Worm (Caenorhabditis elegans): ENCODE data around the gene cand-1.

The cand-1 gene

ce11 chrV:16832865-16833264, 30.2 kb downstream of the cand-1 start, which contains the start of gene phy-3:
phy-3 (plus strand) TSS chrV:16833165.
- no peak for TF ChIP-seq him-1 (tag; optimal IDR thresholded peaks at IDR 0.05)
- no peak for TF ChIP-seq dao-5 (tag; optimal IDR thresholded peaks at IDR 0.05)
- no peak for TF ChIP-seq W03F9.2 (tag; optimal IDR thresholded peaks at IDR 0.05)

DNA sequence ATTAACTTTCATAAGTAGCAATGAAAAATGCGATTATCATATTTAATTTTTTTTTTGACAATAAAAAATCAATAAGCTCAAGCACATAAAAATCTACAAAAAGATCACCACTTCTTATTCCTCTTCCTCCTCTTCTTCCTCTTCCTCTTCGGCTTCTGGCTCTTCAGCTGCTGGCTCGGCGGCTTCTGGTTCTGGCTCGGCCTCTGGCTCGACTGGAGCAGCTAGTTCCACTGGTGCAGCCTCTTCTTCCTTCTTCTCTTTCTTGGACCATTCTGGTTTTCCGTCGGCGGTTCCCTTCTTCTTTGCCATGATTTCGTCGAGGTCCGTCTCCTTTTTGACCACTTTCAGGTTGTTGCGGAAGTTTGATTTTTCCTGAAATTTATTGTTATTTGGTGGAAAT, 31.0 kb downstream of the cand-1 start:
- no peak for TF ChIP-seq W03F9.2 (tag; optimal IDR thresholded peaks at IDR 0.05)
- TF ChIP-seq dao-5 (tag; optimal IDR thresholded peaks at IDR 0.05) = no peak
- no peak for TF ChIP-seq him-1 (tag; optimal IDR thresholded peaks at IDR 0.05)

DNA sequence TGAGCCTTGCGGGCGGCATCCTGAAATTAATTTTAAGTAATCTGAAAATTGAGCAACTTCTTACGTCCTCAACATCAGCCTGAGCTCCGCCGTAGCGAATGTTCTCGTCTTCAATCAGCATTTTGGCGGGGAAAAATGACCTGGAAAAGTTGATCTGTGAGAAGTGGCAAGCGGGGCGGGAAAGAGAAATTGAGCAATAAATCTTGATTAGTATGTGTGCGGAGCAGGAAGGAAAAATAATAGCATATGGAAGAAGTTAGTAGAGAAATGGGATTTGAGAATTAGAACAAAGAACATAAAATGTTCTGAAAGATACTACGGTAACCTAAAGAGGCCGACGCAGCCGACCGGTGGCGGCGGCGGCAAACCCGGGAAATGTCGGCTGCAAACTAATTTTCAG, 32.3 kb downstream of the cand-1 start, which contains the start of gene tni-3:
tni-3 (minus strand) TSS at position 140 of the 400 bp plus-strand sequence.
- TF ChIP-seq dao-5 (tag; optimal IDR thresholded peaks at IDR 0.05) = no peak
- no peak for TF ChIP-seq W03F9.2 (tag; optimal IDR thresholded peaks at IDR 0.05)
- TF ChIP-seq him-1 (tag; optimal IDR thresholded peaks at IDR 0.05) = no peak

- no peak for TF ChIP-seq dao-5 (tag; optimal IDR thresholded peaks at IDR 0.05)
- TF ChIP-seq W03F9.2 (tag; optimal IDR thresholded peaks at IDR 0.05) = no peak
- no peak for TF ChIP-seq him-1 (tag; optimal IDR thresholded peaks at IDR 0.05)
These were observed 33.4 kb downstream of the cand-1 start for ce11 chrV:16836100-16836499.

DNA sequence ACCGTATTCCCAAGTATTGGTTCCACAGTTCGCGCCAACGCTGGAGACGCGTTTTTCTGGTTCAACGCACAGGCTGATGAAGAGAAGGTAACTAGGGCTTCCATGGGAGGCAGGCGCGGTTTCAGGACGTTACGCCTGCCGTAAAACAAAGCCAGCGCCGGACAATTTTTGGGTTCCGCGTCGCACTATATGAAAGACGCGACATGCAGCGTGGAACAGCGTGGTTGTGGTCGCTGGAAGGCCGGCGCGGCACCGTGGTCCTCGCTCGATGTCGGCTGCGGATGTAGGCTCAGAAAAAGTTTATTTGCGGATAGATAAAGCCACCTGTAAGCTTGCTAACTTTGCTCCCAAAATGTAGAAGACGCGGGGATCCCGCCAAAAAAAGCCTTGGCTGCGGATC, 35.8 kb downstream of the cand-1 start:
- TF ChIP-seq him-1 (tag; optimal IDR thresholded peaks at IDR 0.05) = no peak
- no peak for TF ChIP-seq W03F9.2 (tag; optimal IDR thresholded peaks at IDR 0.05)
- no peak for TF ChIP-seq dao-5 (tag; optimal IDR thresholded peaks at IDR 0.05)

DNA sequence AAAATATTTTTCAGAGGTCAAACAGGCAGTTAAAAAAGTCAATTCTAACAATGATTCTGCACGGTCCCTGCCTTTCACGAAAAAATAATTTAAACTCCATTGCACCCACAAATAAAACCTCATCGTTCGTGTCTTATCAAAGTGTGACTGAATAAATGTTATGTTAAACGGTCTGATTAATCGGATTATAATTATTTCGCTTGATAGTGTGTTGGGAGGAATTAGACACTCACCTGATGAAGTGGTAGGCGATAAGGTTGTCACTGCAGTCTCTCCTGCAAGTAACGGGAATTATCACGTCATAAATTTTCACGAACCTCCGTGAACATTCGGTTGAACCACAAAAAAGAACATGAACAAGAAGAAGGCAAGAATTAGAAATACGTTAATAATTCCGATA, 37.6 kb downstream of the cand-1 start:
- TF ChIP-seq him-1 (tag; optimal IDR thresholded peaks at IDR 0.05) = no peak
- TF ChIP-seq dao-5 (tag; optimal IDR thresholded peaks at IDR 0.05) = no peak
- TF ChIP-seq W03F9.2 (tag; optimal IDR thresholded peaks at IDR 0.05) = no peak

DNA sequence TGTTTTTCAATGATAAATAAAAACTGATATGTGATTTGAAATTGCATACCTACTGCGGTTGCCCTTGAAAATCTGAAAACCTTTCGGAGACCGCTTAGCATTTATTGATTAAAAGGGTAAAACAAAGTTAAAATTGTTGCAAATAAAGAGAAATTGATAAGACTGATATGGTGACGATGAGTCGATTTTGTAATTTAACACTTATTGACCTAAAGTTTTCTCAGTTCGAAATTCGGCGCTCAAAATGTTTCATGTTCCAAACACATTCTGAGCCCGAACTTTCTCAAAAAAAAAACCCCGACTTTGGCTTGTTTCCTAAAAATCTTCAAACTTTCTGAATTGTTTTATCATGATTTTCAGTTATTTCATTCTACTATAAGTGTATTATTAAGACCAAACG, 38.3 kb downstream of the cand-1 start, which contains the start of gene clec-40:
clec-40 (minus strand) TSS at position 101 of the 400 bp plus-strand sequence.
- no peak for TF ChIP-seq dao-5 (tag; optimal IDR thresholded peaks at IDR 0.05)
- TF ChIP-seq W03F9.2 (tag; optimal IDR thresholded peaks at IDR 0.05) = no peak
- TF ChIP-seq him-1 (tag; optimal IDR thresholded peaks at IDR 0.05) = no peak

ce11 chrV:16842941-16843340, 40.3 kb downstream of the cand-1 start, which contains the start of gene clec-25:
clec-25 (plus strand) TSS chrV:16843241.
- TF ChIP-seq dao-5 (tag; optimal IDR thresholded peaks at IDR 0.05) = no peak
- TF ChIP-seq W03F9.2 (tag; optimal IDR thresholded peaks at IDR 0.05) = no peak
- TF ChIP-seq him-1 (tag; optimal IDR thresholded peaks at IDR 0.05) = no peak

DNA sequence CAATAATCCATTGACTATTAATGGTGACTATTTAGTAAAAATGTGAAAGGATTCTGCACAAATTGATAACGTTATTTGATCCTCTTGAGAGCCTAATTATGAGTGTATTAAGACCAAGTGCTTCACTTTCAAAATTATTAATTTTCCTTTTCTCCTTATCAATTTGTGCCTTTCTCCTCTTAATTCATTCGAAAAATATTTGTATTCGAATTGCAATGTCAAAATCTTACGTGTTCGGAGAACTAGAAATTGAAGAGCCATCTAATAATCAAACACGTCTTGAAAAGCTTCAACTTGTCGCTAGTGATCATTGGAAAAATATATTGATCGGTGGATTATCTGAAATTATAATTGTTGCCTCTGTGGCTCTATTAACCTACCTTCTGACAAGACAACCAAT, 45.8 kb downstream of the cand-1 start, which contains the start of the genes clec-36 and clec-26:
clec-36 (minus strand) TSS at position 101 of the 400 bp plus-strand sequence.
clec-26 (plus strand) TSS at position 114 of the 400 bp plus-strand sequence.
- TF ChIP-seq dao-5 (tag; optimal IDR thresholded peaks at IDR 0.05) (no peak), him-1 (tag; optimal IDR thresholded peaks at IDR 0.05) (no peak), W03F9.2 (tag; optimal IDR thresholded peaks at IDR 0.05) (no peak)

DNA sequence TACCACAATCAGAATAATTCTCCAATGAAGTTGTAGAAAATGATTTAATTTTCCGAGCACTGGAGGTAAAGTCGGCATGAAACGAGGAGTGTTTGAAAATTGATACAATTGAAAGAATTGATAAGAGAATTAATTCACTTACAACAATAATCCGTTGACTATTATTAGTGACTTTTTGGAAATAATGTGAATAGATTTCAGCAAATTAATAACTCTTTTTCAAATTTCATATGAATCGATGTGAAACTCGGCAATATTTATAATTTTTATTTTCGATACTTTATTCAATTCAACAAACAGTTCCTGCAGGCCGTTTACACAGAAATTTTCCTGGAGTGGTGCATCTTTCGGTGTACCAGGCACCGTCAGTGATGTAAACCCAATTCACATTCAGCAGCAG, 49.3 kb downstream of the cand-1 start, which contains the start of gene clec-37:
clec-37 (minus strand) TSS at position 101 of the 400 bp plus-strand sequence.
- no peak for TF ChIP-seq dao-5 (tag; optimal IDR thresholded peaks at IDR 0.05)
- no peak for TF ChIP-seq W03F9.2 (tag; optimal IDR thresholded peaks at IDR 0.05)
- TF ChIP-seq him-1 (tag; optimal IDR thresholded peaks at IDR 0.05) = no peak

DNA sequence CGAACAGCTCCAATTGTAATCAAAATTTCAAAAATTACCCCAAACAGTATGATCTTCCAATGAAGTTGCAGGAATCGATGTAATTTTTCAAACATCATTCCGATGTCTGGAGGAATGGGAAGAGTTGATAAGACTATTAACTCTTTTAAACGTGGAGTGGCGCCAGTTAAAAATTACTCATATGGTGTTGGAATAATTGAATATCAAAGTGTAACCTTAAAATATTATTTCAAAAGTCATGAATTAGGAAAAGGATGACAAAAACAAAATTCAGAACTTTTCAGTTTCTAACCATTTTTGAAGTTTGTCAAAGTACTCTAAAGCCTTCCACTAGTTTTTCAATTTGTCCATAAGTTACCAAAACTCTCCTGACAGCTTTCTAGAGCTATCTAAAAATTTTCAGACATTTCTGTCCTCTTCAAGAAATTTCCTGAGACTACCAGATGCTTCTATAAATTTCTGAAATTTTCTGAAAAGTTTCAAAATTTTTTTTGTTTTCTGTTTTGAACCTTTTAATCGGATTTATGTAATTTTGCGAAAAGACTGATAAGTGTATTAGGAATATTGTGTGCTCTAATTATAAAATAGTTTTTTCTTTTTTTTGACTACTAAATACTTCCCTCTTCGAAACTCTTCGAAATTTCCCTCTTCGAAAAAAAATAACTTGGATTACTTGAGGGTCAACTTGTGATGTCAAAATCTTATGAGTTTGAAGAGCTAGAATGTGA, 51.4 kb downstream of the cand-1 start, which contains the start of the genes clec-35 and clec-27:
clec-35 (minus strand) TSS at position 101 of the 728 bp plus-strand sequence.
clec-27 (plus strand) TSS at position 678 of the 728 bp plus-strand sequence.
- TF ChIP-seq dao-5 (tag; optimal IDR thresholded peaks at IDR 0.05) (no peak), him-1 (tag; optimal IDR thresholded peaks at IDR 0.05) (no peak), W03F9.2 (tag; optimal IDR thresholded peaks at IDR 0.05) (no peak)

- TF ChIP-seq him-1 (tag; optimal IDR thresholded peaks at IDR 0.05) = no peak
- no peak for TF ChIP-seq dao-5 (tag; optimal IDR thresholded peaks at IDR 0.05)
- no peak for TF ChIP-seq W03F9.2 (tag; optimal IDR thresholded peaks at IDR 0.05)
These were observed 55.4 kb downstream of the cand-1 start, which contains the start of the genes clec-31 and clec-22 for ce11 chrV:16857977-16858479. clec-31 (minus strand) TSS chrV:16858077. clec-22 (plus strand) TSS chrV:16858429.

DNA sequence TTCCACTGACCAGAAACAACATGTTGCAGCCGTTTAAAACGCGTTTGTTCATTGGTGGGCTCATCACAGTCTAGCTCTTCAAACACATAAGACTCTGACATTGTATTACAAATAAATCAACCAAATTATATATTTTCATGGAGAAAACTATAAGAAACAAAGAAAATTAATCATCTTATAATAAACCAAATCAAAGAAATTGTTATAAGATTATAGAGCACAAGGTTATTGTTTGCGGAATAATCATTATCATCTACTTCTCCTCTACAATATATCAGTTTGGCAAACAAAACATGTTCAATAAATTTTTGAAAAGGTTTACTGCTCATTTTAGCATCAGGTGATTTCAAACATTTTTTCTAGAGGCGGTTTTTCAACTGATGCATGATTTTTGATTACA, 59.0 kb downstream of the cand-1 start, which contains the start of the genes clec-32 and clec-24:
clec-32 (minus strand) TSS at position 101 of the 400 bp plus-strand sequence.
clec-24 (plus strand) TSS at position 294 of the 400 bp plus-strand sequence.
- TF ChIP-seq W03F9.2 (tag; optimal IDR thresholded peaks at IDR 0.05) = no peak
- no peak for TF ChIP-seq dao-5 (tag; optimal IDR thresholded peaks at IDR 0.05)
- no peak for TF ChIP-seq him-1 (tag; optimal IDR thresholded peaks at IDR 0.05)

All from whole organism, L4/young adult.